Worm (Caenorhabditis elegans): ENCODE measurements around the gene Y45F3A.4.

The Y45F3A.4 gene

ce11 chrIII:10534191-10534590, 41.0 kb downstream of the Y45F3A.4 start (continued):
- TF ChIP-seq ztf-11 (tag; optimal IDR thresholded peaks at IDR 0.05) (no peak), F13H6.1 (tag; optimal IDR thresholded peaks at IDR 0.05) (peak; percentile 50)

ce11 chrIII:10533310-10533709, 41.9 kb downstream of the Y45F3A.4 start:
- TF ChIP-seq nhr-129 (tag; optimal IDR thresholded peaks at IDR 0.05) (peak; percentile 75), ceh-16 (tag; optimal IDR thresholded peaks at IDR 0.05) (no peak), nhr-21 (tag; optimal IDR thresholded peaks at IDR 0.05) (peak; percentile 67), blmp-1 (tag; optimal IDR thresholded peaks at IDR 0.05; ENCODE audit: insufficient read depth) (peak; percentile 6), mdl-1 (tag; optimal IDR thresholded peaks at IDR 0.05) (no peak), nhr-6 (tag; optimal IDR thresholded peaks at IDR 0.05) (no peak), R02D3.7 (tag; optimal IDR thresholded peaks at IDR 0.05) (no peak), F13H6.1 (tag; optimal IDR thresholded peaks at IDR 0.05) (peak; percentile 19), crh-2 (tag; optimal IDR thresholded peaks at IDR 0.05) (peak; percentile 86), elt-1 (tag; optimal IDR thresholded peaks at IDR 0.05) (no peak), mab-5 (tag; optimal IDR thresholded peaks at IDR 0.05) (no peak), nhr-77 (tag; optimal IDR thresholded peaks at IDR 0.05) (no peak), sma-3 (GFP tag; optimal IDR thresholded peaks at IDR 0.05) (peak; percentile 55), fos-1 (tag; optimal IDR thresholded peaks at IDR 0.05) (peak; percentile 96), zag-1 (tag; optimal IDR thresholded peaks at IDR 0.05) (no peak), unc-62 (GFP tag; optimal IDR thresholded peaks at IDR 0.05) (no peak), nhr-25 (tag; optimal IDR thresholded peaks at IDR 0.05) (peak; percentile 27), alr-1 (tag; optimal IDR thresholded peaks at IDR 0.05) (no peak), gmeb-1 (tag; optimal IDR thresholded peaks at IDR 0.05) (peak; percentile 57), peb-1 (tag; optimal IDR thresholded peaks at IDR 0.05) (no peak), Y55F3AM.14 (GFP tag; optimal IDR thresholded peaks at IDR 0.05) (no peak), sma-9 (GFP tag; optimal IDR thresholded peaks at IDR 0.05) (peak; percentile 67), sma-9 (tag; optimal IDR thresholded peaks at IDR 0.05) (no peak)

- TF ChIP-seq ceh-82 (tag; optimal IDR thresholded peaks at IDR 0.05): no peak
- TF ChIP-seq unc-55 (GFP tag; optimal IDR thresholded peaks at IDR 0.05): no peak
- TF ChIP-seq nhr-10 (tag; optimal IDR thresholded peaks at IDR 0.05): no peak
- TF ChIP-seq elt-3 (tag; optimal IDR thresholded peaks at IDR 0.05): no peak
- TF ChIP-seq blmp-1 (tag; optimal IDR thresholded peaks at IDR 0.05; ENCODE audit: insufficient read depth): no peak
- no peak for TF ChIP-seq fos-1 (tag; optimal IDR thresholded peaks at IDR 0.05)
- no peak for TF ChIP-seq C34F6.9 (tag; optimal IDR thresholded peaks at IDR 0.05)
- no peak for TF ChIP-seq aly-2 (tag; optimal IDR thresholded peaks at IDR 0.05)
- TF ChIP-seq elt-1 (tag; optimal IDR thresholded peaks at IDR 0.05): no peak
These were observed 47.8 kb downstream of the Y45F3A.4 start for ce11 chrIII:10527446-10527845.

ce11 chrIII:10525927-10526326, 49.3 kb downstream of the Y45F3A.4 start:
- TF ChIP-seq C34F6.9 (tag; optimal IDR thresholded peaks at IDR 0.05): no peak
- TF ChIP-seq lsy-2 (tag; optimal IDR thresholded peaks at IDR 0.05): peak in 1 of 2 experiments; percentile 45
- peak; percentile 30 for TF ChIP-seq ztf-4 (tag; optimal IDR thresholded peaks at IDR 0.05)
- peak; percentile 72 for TF ChIP-seq nhr-129 (tag; optimal IDR thresholded peaks at IDR 0.05)
- no peak for TF ChIP-seq snpc-4 (tag; optimal IDR thresholded peaks at IDR 0.05)
- TF ChIP-seq F13H6.1 (tag; optimal IDR thresholded peaks at IDR 0.05): peak; percentile 31

ce11 chrIII:10524823-10525222, 50.4 kb downstream of the Y45F3A.4 start:
- TF ChIP-seq snpc-4 (tag; optimal IDR thresholded peaks at IDR 0.05) (peak; percentile 35), aly-2 (tag; optimal IDR thresholded peaks at IDR 0.05) (no peak)

- no peak for TF ChIP-seq F13H6.1 (tag; optimal IDR thresholded peaks at IDR 0.05)
- TF ChIP-seq elt-1 (tag; optimal IDR thresholded peaks at IDR 0.05): no peak
- peak; percentile 72 for TF ChIP-seq mab-5 (tag; optimal IDR thresholded peaks at IDR 0.05)
- peak; percentile 75 for TF ChIP-seq unc-55 (GFP tag; optimal IDR thresholded peaks at IDR 0.05)
- TF ChIP-seq ama-1 (optimal IDR thresholded peaks at IDR 0.05): no peak
- no peak for TF ChIP-seq sem-4 (tag; optimal IDR thresholded peaks at IDR 0.05)
- TF ChIP-seq nhr-77 (tag; optimal IDR thresholded peaks at IDR 0.05): no peak
- TF ChIP-seq alr-1 (tag; optimal IDR thresholded peaks at IDR 0.05): no peak
These were observed 52.2 kb downstream of the Y45F3A.4 start for ce11 chrIII:10523025-10523424.
